Fruit fly (Drosophila melanogaster) whole organism, embryonic: Measurements from ENCODE around the gene CG8369.

Experiments
- Awh ChIP-seq: fragments of 200-800 bp; sonication (Bioruptor generic); IDR thresholded peaks from 2 replicates; pipeline ENCODE4, ENCODE4 v1.3.6; 2022; ENCODE audit warnings: missing biosample characterization, missing genetic modification characterization
- CG10366 ChIP-seq: fragments of 200-800 bp; sonication (Bioruptor generic); IDR thresholded peaks from 2 replicates; pipeline ENCODE4 v1.3.6; 2022; ENCODE audit warnings: missing biosample characterization, missing genetic modification characterization
- CG10462 ChIP-seq: fragments of 200-800 bp; sonication (Bioruptor generic); optimal IDR thresholded peaks from 2 replicates; lab custom pipeline; 2016; ENCODE audit warnings: missing biosample characterization, missing genetic modification characterization
- CG10543 ChIP-seq: fragments of 200-800 bp; sonication (Bioruptor generic); optimal IDR thresholded peaks from 3 replicates; lab custom pipeline; 2017; ENCODE audit warnings: missing biosample characterization, mild to moderate bottlenecking, missing genetic modification characterization, moderate library complexity
- CG11723 ChIP-seq: fragments of 200-800 bp; sonication (Bioruptor generic); optimal IDR thresholded peaks from 2 replicates; lab custom pipeline; 2017; ENCODE audit warnings: missing biosample characterization, mild to moderate bottlenecking, missing genetic modification characterization
- CG12299 ChIP-seq: fragments of 200-800 bp; sonication (Bioruptor generic); optimal IDR thresholded peaks from 2 replicates; lab custom pipeline; 2018; ENCODE audit warnings: missing biosample characterization, mild to moderate bottlenecking, missing genetic modification characterization
- CG1233 ChIP-seq: fragments of 200-800 bp; sonication (Bioruptor generic); optimal IDR thresholded peaks from 4 replicates; lab custom pipeline; 2018; ENCODE audit warnings: missing biosample characterization, mild to moderate bottlenecking, missing genetic modification characterization
- CG13287 ChIP-seq: fragments of 200-800 bp; sonication (Bioruptor generic); IDR thresholded peaks from 2 replicates; pipeline ENCODE4 v1.3.6; 2022; ENCODE audit warnings: missing biosample characterization, missing genetic modification characterization; ENCODE audit not compliant: partially characterized antibody
- CG14014 ChIP-seq: fragments of 200-800 bp; sonication (Bioruptor generic); IDR thresholded peaks from 2 replicates; pipeline ENCODE4 v1.3.6; 2022; ENCODE audit warnings: missing biosample characterization, missing genetic modification characterization
- CG14965 ChIP-seq: fragments of 200-800 bp; sonication (Bioruptor generic); optimal IDR thresholded peaks from 2 replicates; lab custom pipeline; 2016; ENCODE audit warnings: missing biosample characterization, missing genetic modification characterization, borderline replicate concordance
- CG15011 ChIP-seq: fragments of 200-800 bp; sonication (Bioruptor generic); optimal IDR thresholded peaks from 3 replicates; lab custom pipeline; 2018; ENCODE audit warnings: missing biosample characterization, mild to moderate bottlenecking, missing genetic modification characterization
- CG15514 ChIP-seq: fragments of 200-800 bp; sonication (Bioruptor generic); optimal IDR thresholded peaks from 3 replicates; lab custom pipeline; 2017; ENCODE audit warnings: missing biosample characterization, missing genetic modification characterization, mild to moderate bottlenecking, moderate library complexity, missing genetic modification reagents
- CG16815 ChIP-seq: fragments of 200-800 bp; sonication (Bioruptor generic); optimal IDR thresholded peaks from 3 replicates; lab custom pipeline; 2017; ENCODE audit warnings: missing biosample characterization, mild to moderate bottlenecking, missing genetic modification characterization
- CG17829 ChIP-seq: fragments of 200-800 bp; optimal IDR thresholded peaks from 2 replicates; lab custom pipeline; 2019; ENCODE audit warnings: missing biosample characterization, mild to moderate bottlenecking, missing genetic modification characterization, moderate library complexity
- CG2199 ChIP-seq: fragments of 200-800 bp; sonication (Bioruptor generic); IDR thresholded peaks from 3 replicates; pipeline ENCODE4 v1.3.6; 2022; ENCODE audit warnings: missing biosample characterization, missing genetic modification characterization
- CG31365 ChIP-seq: fragments of 200-800 bp; sonication (Bioruptor generic); optimal IDR thresholded peaks from 2 replicates; lab custom pipeline; 2018; ENCODE audit warnings: missing biosample characterization, mild to moderate bottlenecking, missing genetic modification characterization
- CG3163 ChIP-seq: fragments of 200-800 bp; sonication (Bioruptor generic); optimal IDR thresholded peaks from 3 replicates; lab custom pipeline; 2016; ENCODE audit warnings: missing biosample characterization, missing genetic modification characterization
- CG4404 ChIP-seq: fragments of 200-800 bp; sonication (Bioruptor generic); IDR thresholded peaks from 2 replicates; pipeline ENCODE4 v1.3.6; 2022; ENCODE audit warnings: missing biosample characterization, missing genetic modification characterization
- CG4424 ChIP-seq: fragments of 200-800 bp; sonication (Bioruptor generic); optimal IDR thresholded peaks from 3 replicates; lab custom pipeline; 2016; ENCODE audit warnings: missing biosample characterization, missing genetic modification characterization
- CG9817 ChIP-seq: fragments of 200-800 bp; sonication (Bioruptor generic); optimal IDR thresholded peaks from 2 replicates; lab custom pipeline; 2018; ENCODE audit warnings: missing biosample characterization, mild to moderate bottlenecking, missing genetic modification characterization, moderate library complexity
- Camta ChIP-seq: fragments of 200-800 bp; sonication (Bioruptor generic); optimal IDR thresholded peaks from 2 replicates; lab custom pipeline; 2016; ENCODE audit warnings: missing biosample characterization, missing genetic modification characterization
- Dip2 ChIP-seq: fragments of 200-800 bp; sonication (Bioruptor generic); IDR thresholded peaks from 2 replicates; pipeline ENCODE4 v1.3.6; 2022; ENCODE audit warnings: missing biosample characterization, missing genetic modification characterization
- Ets97D ChIP-seq: fragments of 200-800 bp; sonication (Bioruptor generic); optimal IDR thresholded peaks from 3 replicates; lab custom pipeline; 2016; ENCODE audit warnings: missing biosample characterization, missing genetic modification characterization
- H2.0 ChIP-seq: fragments of 200-800 bp; sonication (Bioruptor generic); IDR thresholded peaks from 2 replicates; pipeline ENCODE4 v1.3.6; 2022; ENCODE audit warnings: missing biosample characterization, missing genetic modification characterization
- HLH4C ChIP-seq: fragments of 200-800 bp; sonication (Bioruptor generic); IDR thresholded peaks from 3 replicates; pipeline ENCODE4 v1.3.6; 2022; ENCODE audit warnings: missing biosample characterization, missing genetic modification characterization; ENCODE audit not compliant: partially characterized antibody
- Hey ChIP-seq: fragments of 200-800 bp; sonication (Bioruptor generic); optimal IDR thresholded peaks from 3 replicates; lab custom pipeline; 2018; ENCODE audit warnings: missing biosample characterization, mild to moderate bottlenecking, missing genetic modification characterization
- Med ChIP-seq: fragments of 200-800 bp; sonication (Bioruptor generic); peaks from one replicate; lab custom pipeline; 2016; ENCODE audit warnings: missing biosample characterization, missing genetic modification characterization, mild to moderate bottlenecking, inconsistent platforms, moderate library complexity
- Myb ChIP-seq: fragments of 200-800 bp; sonication (Bioruptor generic); optimal IDR thresholded peaks from 2 replicates; lab custom pipeline; 2016; ENCODE audit warnings: missing biosample characterization, missing genetic modification characterization
- Oli ChIP-seq: fragments of 200-800 bp; sonication (Bioruptor generic); optimal IDR thresholded peaks from 2 replicates; lab custom pipeline; 2018; ENCODE audit warnings: missing biosample characterization, mild to moderate bottlenecking, missing genetic modification characterization, moderate library complexity
- Rfx ChIP-seq: fragments of 200-800 bp; sonication (Bioruptor generic); IDR thresholded peaks from 2 replicates; pipeline ENCODE4 v1.3.6; 2022; ENCODE audit warnings: missing biosample characterization, missing genetic modification characterization
- Rx ChIP-seq: fragments of 200-800 bp; sonication (Bioruptor generic); IDR thresholded peaks from 2 replicates; pipeline ENCODE4 v1.3.6; 2022; ENCODE audit warnings: missing biosample characterization, missing genetic modification characterization
- TFAM ChIP-seq: fragments of 200-800 bp; sonication (Bioruptor generic); optimal IDR thresholded peaks from 2 replicates; lab custom pipeline; 2017; ENCODE audit warnings: missing biosample characterization, missing genetic modification characterization, inconsistent platforms
- al ChIP-seq: fragments of 200-800 bp; sonication (Bioruptor generic); IDR thresholded peaks from 2 replicates; pipeline ENCODE4 v1.3.6; 2022; ENCODE audit warnings: missing biosample characterization, missing genetic modification characterization
- ci ChIP-seq: fragments of 200-800 bp; sonication (Bioruptor generic); IDR thresholded peaks from 3 replicates; pipeline ENCODE4 v1.3.6; 2022; ENCODE audit warnings: missing biosample characterization, missing genetic modification characterization
- dati ChIP-seq: fragments of 200-800 bp; sonication (Bioruptor generic); IDR thresholded peaks from 2 replicates; pipeline ENCODE4 v1.3.6; 2022; ENCODE audit warnings: missing biosample characterization, missing genetic modification characterization
- dpn ChIP-seq, 2 experiments: fragments of 200-800 bp; sonication (Bioruptor generic); optimal IDR thresholded peaks; 3 replicates each; lab custom pipeline; 2016; ENCODE audit warnings: missing biosample characterization in 2 of 2, missing genetic modification characterization in 2 of 2
- ftz-f1 ChIP-seq: fragments of 200-800 bp; sonication (Bioruptor generic); optimal IDR thresholded peaks from 2 replicates; lab custom pipeline; 2016; ENCODE audit warnings: missing biosample characterization, missing genetic modification characterization
- gfzf ChIP-seq: fragments of 200-800 bp; sonication (Bioruptor generic); optimal IDR thresholded peaks from 2 replicates; lab custom pipeline; 2016; ENCODE audit warnings: missing biosample characterization, mild to moderate bottlenecking, missing genetic modification characterization, moderate library complexity
- gsb-n ChIP-seq: fragments of 200-800 bp; sonication (Bioruptor generic); optimal IDR thresholded peaks from 3 replicates; lab custom pipeline; 2018; ENCODE audit warnings: missing biosample characterization, mild to moderate bottlenecking, missing genetic modification characterization
- hth ChIP-seq: fragments of >200 bp; optimal IDR thresholded peaks from 2 replicates; lab custom pipeline; 2017; ENCODE audit warnings: inconsistent platforms
- klu ChIP-seq: fragments of 200-800 bp; sonication (Bioruptor generic); IDR thresholded peaks from 2 replicates; pipeline ENCODE4 v1.3.6; 2022; ENCODE audit warnings: missing biosample characterization, missing genetic modification characterization
- kni ChIP-seq: fragments of 200-800 bp; sonication (Bioruptor generic); optimal IDR thresholded peaks from 3 replicates; lab custom pipeline; 2017; ENCODE audit warnings: mild to moderate bottlenecking, missing biosample characterization, missing genetic modification reagents, missing genetic modification characterization
- knrl ChIP-seq: fragments of 200-800 bp; sonication (Bioruptor generic); IDR thresholded peaks from 3 replicates; pipeline ENCODE4 v1.3.6; 2022; ENCODE audit warnings: missing biosample characterization, missing genetic modification characterization; ENCODE audit not compliant: partially characterized antibody
- luna ChIP-seq: fragments of 200-800 bp; sonication (Bioruptor generic); optimal IDR thresholded peaks from 2 replicates; lab custom pipeline; 2016; ENCODE audit warnings: missing biosample characterization, missing genetic modification characterization
- mld ChIP-seq: fragments of 200-800 bp; sonication (Bioruptor generic); IDR thresholded peaks from 3 replicates; pipeline ENCODE4 v1.3.6; 2022; ENCODE audit warnings: missing biosample characterization, missing genetic modification characterization; ENCODE audit not compliant: partially characterized antibody
- nom ChIP-seq: fragments of 200-800 bp; sonication (Bioruptor generic); optimal IDR thresholded peaks from 2 replicates; lab custom pipeline; 2017; ENCODE audit warnings: missing biosample characterization, missing genetic modification characterization, mild to moderate bottlenecking, moderate library complexity, missing genetic modification reagents
- pfk ChIP-seq: fragments of 200-800 bp; sonication (Bioruptor generic); optimal IDR thresholded peaks from 2 replicates; lab custom pipeline; 2018; ENCODE audit warnings: missing biosample characterization, mild to moderate bottlenecking, missing genetic modification characterization, moderate library complexity
- run ChIP-seq: fragments of 200-800 bp; sonication (Bioruptor generic); optimal IDR thresholded peaks from 3 replicates; lab custom pipeline; 2018; ENCODE audit warnings: missing biosample characterization, mild to moderate bottlenecking, missing genetic modification characterization
- shn ChIP-seq: fragments of 200-800 bp; sonication (Bioruptor generic); optimal IDR thresholded peaks from 3 replicates; lab custom pipeline; 2016; ENCODE audit warnings: missing biosample characterization, missing genetic modification characterization
- sug ChIP-seq: fragments of 200-800 bp; optimal IDR thresholded peaks from 2 replicates; lab custom pipeline; 2019; ENCODE audit warnings: missing biosample characterization, mild to moderate bottlenecking, missing genetic modification characterization, moderate library complexity
- vfl ChIP-seq: fragments of 200-800 bp; sonication (Bioruptor generic); optimal IDR thresholded peaks from 2 replicates; lab custom pipeline; 2016; ENCODE audit warnings: missing biosample characterization, missing genetic modification characterization

Gene CG8369

DNA sequence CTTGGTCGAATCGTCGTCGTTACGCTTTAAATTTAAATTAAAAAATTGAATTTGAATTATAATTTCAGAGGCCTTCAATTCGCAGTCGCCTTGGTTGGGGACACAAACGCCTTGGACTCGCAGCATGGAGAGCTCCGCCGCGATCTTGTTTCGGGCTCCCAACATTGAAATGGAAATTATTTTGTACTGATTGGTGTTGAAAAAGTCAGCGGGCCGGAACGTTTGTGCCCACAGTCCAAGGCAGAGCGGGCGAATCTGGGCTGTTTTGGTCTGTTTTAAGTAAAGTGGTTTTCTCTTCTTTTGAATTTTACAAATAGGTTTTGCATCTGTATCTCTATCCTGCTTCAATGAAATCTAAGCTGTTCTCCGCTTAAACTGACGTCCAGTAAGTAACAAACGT is 6.7 kb upstream of the CG8369 start:
- no peak for TF ChIP-seq luna (GFP tag; lab: Kevin White, UChicago)
- TF ChIP-seq pfk: peak; percentile 7
- TF ChIP-seq ftz-f1 (GFP tag; lab: Kevin White, UChicago): peak; percentile 68
- TF ChIP-seq H2.0 (GFP tag; lab: Robert Waterston, UW): no peak
- TF ChIP-seq Hey (tag; lab: Kevin White, UChicago): no peak
- peak; percentile 12 for TF ChIP-seq Rfx (GFP tag; lab: Robert Waterston, UW)
- no peak for TF ChIP-seq dpn (GFP tag; optimal IDR thresholded peaks at IDR 0.05; lab: Kevin White, UChicago)
- no peak for TF ChIP-seq CG9817 (tag; lab: Kevin White, UChicago)
- TF ChIP-seq kni (GFP tag; lab: Kevin White, UChicago): peak; percentile 46
- no peak for TF ChIP-seq CG15011 (GFP tag; lab: Kevin White, UChicago)
- no peak for TF ChIP-seq CG14965 (GFP tag; lab: Kevin White, UChicago)
- no peak for TF ChIP-seq CG4424 (GFP tag; lab: Kevin White, UChicago)
- no peak for TF ChIP-seq Oli (tag; lab: Kevin White, UChicago)
- no peak for TF ChIP-seq CG3163
- TF ChIP-seq nom (GFP tag; lab: Kevin White, UChicago): peak; percentile 11
- TF ChIP-seq knrl (GFP tag; lab: Robert Waterston, UW): peak; percentile 42; the same call in 1 of the 3 replicates
- peak; percentile 23 for TF ChIP-seq Med (GFP tag; lab: Kevin White, UChicago)
- no peak for TF ChIP-seq CG14014 (GFP tag; lab: Robert Waterston, UW)
- TF ChIP-seq CG10543: peak; percentile 10
- TF ChIP-seq HLH4C (GFP tag; lab: Robert Waterston, UW): no peak
- no peak for TF ChIP-seq CG12299 (tag; lab: Kevin White, UChicago)
- TF ChIP-seq CG2199 (GFP tag; lab: Robert Waterston, UW): peak; percentile 67; the same call in 1 of the 3 replicates
- no peak for TF ChIP-seq CG11723 (GFP tag; lab: Kevin White, UChicago)
- no peak for TF ChIP-seq sug (tag; lab: Kevin White, UChicago)

DNA sequence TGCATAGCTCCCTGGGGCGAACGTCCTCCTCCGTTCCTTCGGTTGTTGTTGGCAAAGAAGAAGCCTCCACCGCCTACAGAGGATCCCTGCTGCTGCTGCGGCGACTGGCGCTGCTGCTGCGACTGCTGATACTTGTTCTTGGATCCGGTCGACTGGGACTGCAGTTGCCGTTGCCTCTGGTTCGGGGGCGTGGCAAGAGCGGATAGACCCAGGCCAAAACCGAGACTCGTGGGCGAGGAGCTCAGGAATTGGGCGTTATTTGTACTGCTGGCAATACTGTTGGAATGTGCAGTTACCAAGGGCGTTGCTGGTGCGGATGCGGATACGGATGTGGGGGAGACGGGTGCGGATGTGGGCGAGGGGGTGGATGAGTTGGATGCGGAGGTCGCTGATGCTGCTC is 3.6 kb upstream of the CG8369 start:
- TF ChIP-seq gfzf: no peak
- no peak for TF ChIP-seq al (GFP tag; lab: Robert Waterston, UW)
- TF ChIP-seq CG13287: no peak
- peak; percentile 47 for TF ChIP-seq ci (GFP tag; lab: Robert Waterston, UW)
- peak; percentile 1 for TF ChIP-seq Ets97D (GFP tag; lab: Kevin White, UChicago)
- TF ChIP-seq gsb-n (tag; lab: Kevin White, UChicago): no peak
- TF ChIP-seq CG4424 (GFP tag; lab: Kevin White, UChicago): no peak
- TF ChIP-seq Awh (GFP tag; lab: Robert Waterston, UW): no peak
- no peak for TF ChIP-seq mld (GFP tag; lab: Robert Waterston, UW)
- TF ChIP-seq CG10366 (GFP tag; lab: Robert Waterston, UW): no peak
- no peak for TF ChIP-seq Myb
- no peak for TF ChIP-seq Dip2
- no peak for TF ChIP-seq dati (GFP tag; lab: Robert Waterston, UW)
- TF ChIP-seq CG16815 (GFP tag; lab: Kevin White, UChicago): no peak
- no peak for TF ChIP-seq shn (GFP tag; lab: Kevin White, UChicago)
- no peak for TF ChIP-seq CG17829 (tag; lab: Kevin White, UChicago)
- no peak for TF ChIP-seq vfl (GFP tag; lab: Kevin White, UChicago)
- TF ChIP-seq Camta (GFP tag; lab: Kevin White, UChicago): no peak
- no peak for TF ChIP-seq run
- TF ChIP-seq CG15514 (GFP tag; lab: Kevin White, UChicago): no peak
- no peak for TF ChIP-seq CG1233 (GFP tag; lab: Kevin White, UChicago)
- TF ChIP-seq CG31365 (tag; lab: Kevin White, UChicago): no peak
- no peak for TF ChIP-seq TFAM (GFP tag; lab: Kevin White, UChicago)
- TF ChIP-seq CG4404 (GFP tag; lab: Robert Waterston, UW): no peak
- TF ChIP-seq klu (GFP tag; lab: Robert Waterston, UW): no peak
- peak; percentile 80 for TF ChIP-seq Med (GFP tag; lab: Kevin White, UChicago)
- no peak for TF ChIP-seq CG10462 (GFP tag; lab: Kevin White, UChicago)
- no peak for TF ChIP-seq Rx (GFP tag; lab: Robert Waterston, UW)
- no peak for TF ChIP-seq hth (lab: Kevin White, UChicago)
